Worm (Caenorhabditis elegans) whole organism, L4 larva: ENCODE measurements around the gene rheb-1.

Experiments used
- D1046.2 ChIP-seq: fragments of 200-800 bp; sonication (Bioruptor generic); IDR thresholded peaks from 2 replicates; pipeline ENCODE4 v1.3.6; 2022; ENCODE audit warnings: missing genetic modification characterization, missing compliant biosample characterization
- F26F4.8 ChIP-seq: fragments of 200-800 bp; sonication (Bioruptor generic); conservative IDR thresholded peaks from 2 replicates; pipeline ENCODE4 v1.3.6; 2022; ENCODE audit warnings: missing genetic modification characterization, missing compliant biosample characterization
- R02D3.7 ChIP-seq: fragments of 150-350 bp; sonication (generic microtip); optimal IDR thresholded peaks from 3 replicates; lab custom pipeline; 2014; ENCODE audit warnings: missing biosample characterization, missing genetic modification characterization
- T20F7.1 ChIP-seq: fragments of 200-800 bp; sonication (Bioruptor generic); optimal IDR thresholded peaks from 2 replicates; lab custom pipeline; 2018; ENCODE audit warnings: mild to moderate bottlenecking, missing genetic modification characterization, missing compliant biosample characterization
- Y48G9A.11 ChIP-seq: fragments of 200-800 bp; sonication (Bioruptor generic); IDR thresholded peaks from 2 replicates; pipeline ENCODE4 v1.3.6; 2022; ENCODE audit warnings: missing genetic modification reagents, missing genetic modification characterization, missing compliant biosample characterization
- ZK337.2 ChIP-seq: fragments of 200-800 bp; sonication (Bioruptor generic); IDR thresholded peaks from 2 replicates; pipeline ENCODE4 v1.3.6; 2022; ENCODE audit warnings: missing genetic modification reagents, missing genetic modification characterization, missing compliant biosample characterization
- aha-1 ChIP-seq: fragments of 150-350 bp; peaks from one replicate; lab custom pipeline; 2014; ENCODE audit warnings: missing biosample characterization, missing genetic modification characterization
- aly-2 ChIP-seq: sonication (generic microtip); optimal IDR thresholded peaks from 2 replicates; lab custom pipeline; 2018; ENCODE audit warnings: missing biosample characterization, missing genetic modification characterization
- ama-1 ChIP-seq: fragments of 150-350 bp; optimal IDR thresholded peaks from 2 replicates; lab custom pipeline; 2014; ENCODE audit warnings: inconsistent platforms, mixed read lengths
- attf-4 ChIP-seq: sonication (generic microtip); optimal IDR thresholded peaks from 3 replicates; lab custom pipeline; 2017; ENCODE audit warnings: missing biosample characterization, missing genetic modification characterization
- ceh-44 ChIP-seq: fragments of 200-800 bp; sonication (Bioruptor generic); IDR thresholded peaks from 2 replicates; pipeline ENCODE4 v1.3.6; 2022; ENCODE audit warnings: missing genetic modification reagents, missing genetic modification characterization, missing compliant biosample characterization
- ceh-62 ChIP-seq: sonication (generic microtip); optimal IDR thresholded peaks from 2 replicates; lab custom pipeline; 2017; ENCODE audit warnings: missing biosample characterization, missing genetic modification characterization
- cey-2 ChIP-seq: sonication (generic microtip); optimal IDR thresholded peaks from 3 replicates; lab custom pipeline; 2017; ENCODE audit warnings: missing genetic modification characterization, mild to moderate bottlenecking, missing compliant biosample characterization, antibody characterized with exemption, borderline replicate concordance; ENCODE audit not compliant: insufficient read depth
- ctbp-1 ChIP-seq: fragments of 200-800 bp; sonication (Bioruptor generic); IDR thresholded peaks from 2 replicates; pipeline ENCODE4 v1.3.6; 2022; ENCODE audit warnings: missing genetic modification reagents, missing genetic modification characterization, missing compliant biosample characterization
- egl-43 ChIP-seq: fragments of 200-800 bp; sonication (Bioruptor generic); IDR thresholded peaks from 2 replicates; pipeline ENCODE4 v1.3.6; 2022; ENCODE audit warnings: missing genetic modification reagents, missing genetic modification characterization, missing compliant biosample characterization
- fkh-10 ChIP-seq: fragments of 150-350 bp; optimal IDR thresholded peaks from 2 replicates; lab custom pipeline; 2014; ENCODE audit warnings: missing biosample characterization, missing genetic modification reagents, missing genetic modification characterization
- fos-1 ChIP-seq: fragments of 150-350 bp; optimal IDR thresholded peaks from 2 replicates; lab custom pipeline; 2014; ENCODE audit warnings: missing biosample characterization, missing genetic modification characterization
- gei-8 ChIP-seq: fragments of 200-800 bp; sonication (Bioruptor generic); optimal IDR thresholded peaks from 2 replicates; lab custom pipeline; 2018; ENCODE audit warnings: mild to moderate bottlenecking, missing genetic modification characterization, missing compliant biosample characterization
- lim-7 ChIP-seq: fragments of 200-800 bp; sonication (Bioruptor generic); IDR thresholded peaks from 2 replicates; pipeline ENCODE4 v1.3.6; 2022; ENCODE audit warnings: missing genetic modification characterization, missing compliant biosample characterization
- lin-1 ChIP-seq: fragments of 200-800 bp; sonication (Bioruptor generic); IDR thresholded peaks from 2 replicates; pipeline ENCODE4 v1.3.6; 2022; ENCODE audit warnings: missing genetic modification reagents, missing genetic modification characterization, missing compliant biosample characterization
- lin-38 ChIP-seq: fragments of 200-800 bp; sonication (Bioruptor generic); IDR thresholded peaks from 2 replicates; pipeline ENCODE4 v1.3.6; 2022; ENCODE audit warnings: missing genetic modification reagents, missing genetic modification characterization, missing compliant biosample characterization
- lir-3 ChIP-seq: sonication (generic microtip); optimal IDR thresholded peaks from 2 replicates; lab custom pipeline; 2016; ENCODE audit warnings: mild to moderate bottlenecking, missing genetic modification characterization, missing compliant biosample characterization
- lsy-2 ChIP-seq, 2 experiments: fragments of 150-350 bp in 1 of 2; sonication (generic microtip) in 1 of 2; optimal IDR thresholded peaks; 2 replicates each; lab custom pipeline; 2014 to 2017; ENCODE audit warnings: missing biosample characterization in 2 of 2, missing genetic modification characterization in 2 of 2
- mxl-3 ChIP-seq: fragments of 200-800 bp; sonication (Bioruptor generic); optimal IDR thresholded peaks from 2 replicates; lab custom pipeline; 2018; ENCODE audit warnings: mild to moderate bottlenecking, missing genetic modification characterization, missing compliant biosample characterization
- nhr-10 ChIP-seq: fragments of 150-350 bp; optimal IDR thresholded peaks from 2 replicates; lab custom pipeline; 2014; ENCODE audit warnings: missing biosample characterization, missing genetic modification characterization
- nhr-102 ChIP-seq: sonication (generic microtip); optimal IDR thresholded peaks from 2 replicates; lab custom pipeline; 2016; ENCODE audit warnings: mild to moderate bottlenecking, missing genetic modification characterization, moderate library complexity, missing compliant biosample characterization
- nhr-28 ChIP-seq: fragments of 150-350 bp; optimal IDR thresholded peaks from 2 replicates; lab custom pipeline; 2014; ENCODE audit warnings: missing biosample characterization, missing genetic modification characterization
- nhr-42 ChIP-seq: fragments of 200-800 bp; sonication (Bioruptor generic); IDR thresholded peaks from 2 replicates; pipeline ENCODE4 v1.3.6; 2022; ENCODE audit warnings: missing genetic modification characterization, missing compliant biosample characterization
- nhr-76 ChIP-seq: fragments of 150-350 bp; optimal IDR thresholded peaks from 2 replicates; lab custom pipeline; 2014; ENCODE audit warnings: missing biosample characterization, missing genetic modification characterization
- pha-4 ChIP-seq, 2 experiments: fragments of 150-350 bp in 1 of 2; fragments of 200-800 bp in 1 of 2; sonication (Bioruptor generic) in 1 of 2; IDR thresholded peaks in 1 of 2; optimal IDR thresholded peaks in 1 of 2; 2 replicates each; pipeline versions ENCODE4 v1.3.6 to Lab custom; 2014 to 2022; ENCODE audit warnings: missing genetic modification characterization in 2 of 2, missing genetic modification reagents in 2 of 2, missing biosample characterization in 1 of 2, missing compliant biosample characterization in 1 of 2
- pqm-1 ChIP-seq: sonication (generic microtip); optimal IDR thresholded peaks from 2 replicates; lab custom pipeline; 2017; ENCODE audit warnings: missing biosample characterization, missing genetic modification characterization
- sdz-12 ChIP-seq: fragments of 200-800 bp; sonication (Bioruptor generic); optimal IDR thresholded peaks from 2 replicates; lab custom pipeline; 2018; ENCODE audit warnings: mild to moderate bottlenecking, missing genetic modification characterization, missing compliant biosample characterization
- set-16 ChIP-seq: fragments of 200-800 bp; sonication (Bioruptor generic); IDR thresholded peaks from 2 replicates; pipeline ENCODE4 v1.3.6; 2022; ENCODE audit warnings: missing genetic modification reagents, missing genetic modification characterization, missing compliant biosample characterization
- snpc-1.2 ChIP-seq: fragments of 200-800 bp; sonication (Bioruptor generic); IDR thresholded peaks from 2 replicates; pipeline ENCODE4 v1.3.6; 2022; ENCODE audit warnings: missing genetic modification reagents, missing genetic modification characterization, missing compliant biosample characterization
- tag-97 ChIP-seq: fragments of 200-800 bp; sonication (Bioruptor generic); IDR thresholded peaks from 2 replicates; pipeline ENCODE4 v1.3.6; 2022; ENCODE audit warnings: missing genetic modification characterization, missing compliant biosample characterization
- unc-62 ChIP-seq, 3 experiments: fragments of 150-350 bp in 1 of 3; sonication (generic microtip); optimal IDR thresholded peaks in 2 of 3; peaks in 1 of 3; 1 replicate in 1 of 3; 2 replicates in 2 of 3; lab custom pipeline; 2014 to 2017; ENCODE audit warnings: missing biosample characterization in 3 of 3, missing genetic modification characterization in 3 of 3, missing genetic modification reagents in 3 of 3, missing genotype in 1 of 3
- zfp-3 ChIP-seq: fragments of 200-800 bp; sonication (Bioruptor generic); conservative IDR thresholded peaks from 2 replicates; pipeline ENCODE4 v1.3.6; 2022; ENCODE audit warnings: missing genetic modification reagents, missing genetic modification characterization, missing compliant biosample characterization
- zip-2 ChIP-seq: fragments of 150-350 bp; optimal IDR thresholded peaks from 2 replicates; lab custom pipeline; 2014; ENCODE audit warnings: missing biosample characterization, missing genetic modification characterization
- ztf-11 ChIP-seq: fragments of 150-350 bp; optimal IDR thresholded peaks from 2 replicates; lab custom pipeline; 2014; ENCODE audit warnings: missing biosample characterization, missing genetic modification characterization

Gene rheb-1

DNA sequence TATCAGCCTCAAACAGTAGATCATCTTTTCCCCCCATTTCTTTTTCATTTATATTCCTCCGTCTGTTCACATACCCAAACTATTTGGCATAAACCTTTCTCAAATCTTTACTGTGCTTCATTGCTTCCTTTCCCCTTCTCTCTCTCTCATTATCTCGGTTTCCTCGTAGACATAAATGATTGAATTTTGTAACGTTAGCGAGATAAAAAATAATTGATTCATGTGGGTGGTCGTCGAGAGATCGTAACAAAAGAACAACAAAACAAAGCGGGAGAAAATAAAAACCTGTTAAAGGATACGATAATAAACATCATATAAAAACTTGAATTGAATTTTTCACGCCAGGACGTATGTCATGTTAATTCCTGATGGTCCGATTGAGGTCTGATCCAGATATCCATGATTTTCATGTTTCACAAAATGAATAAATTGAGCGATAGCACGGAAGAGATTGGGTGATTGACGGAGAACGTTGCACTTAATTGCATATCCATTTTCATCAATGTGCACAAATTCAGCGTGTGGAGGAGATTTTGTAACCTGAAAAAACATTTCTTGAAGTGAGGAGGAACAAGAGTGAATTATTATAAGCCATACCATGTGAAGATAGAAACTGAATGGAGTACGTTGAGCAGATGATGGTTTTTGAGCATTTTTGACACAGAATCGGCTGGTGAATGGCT is 7.1 kb upstream of the rheb-1 start (continued):
- TF ChIP-seq lin-38 = no peak; the same call in none of the 2 replicates
- TF ChIP-seq snpc-1.2 (GFP tag; lab: Robert Waterston, UW) = no peak
- TF ChIP-seq attf-4 (tag; lab: Kevin White, UChicago) = no peak
- TF ChIP-seq fos-1 = no peak
- no peak for TF ChIP-seq sdz-12 (GFP tag; lab: Kevin White, UChicago)
- TF ChIP-seq D1046.2 (GFP tag; lab: Robert Waterston, UW) = 0 out of 2 replicates have a peak, but pooled peaks have one; percentile 9
- no peak for TF ChIP-seq lim-7 (GFP tag; lab: Robert Waterston, UW)
- peak in 1 of 2 experiments; percentile 44 for TF ChIP-seq lsy-2 (tag; optimal IDR thresholded peaks at IDR 0.05; lab: Kevin White, UChicago)
- TF ChIP-seq cey-2 (tag; lab: Kevin White, UChicago) = no peak
- TF ChIP-seq gei-8 (GFP tag; lab: Kevin White, UChicago) = no peak
- TF ChIP-seq fkh-10 = no peak
- TF ChIP-seq zip-2 (tag; lab: Kevin White, UChicago) = no peak
- TF ChIP-seq R02D3.7 (tag; lab: Kevin White, UChicago) = no peak
- TF ChIP-seq ztf-11 (tag; lab: Kevin White, UChicago) = no peak
- no peak for TF ChIP-seq nhr-28 (tag; lab: Kevin White, UChicago)
- TF ChIP-seq lir-3 (tag; lab: Kevin White, UChicago) = no peak
- TF ChIP-seq Y48G9A.11 (GFP tag; lab: Robert Waterston, UW) = no peak
- no peak for TF ChIP-seq pqm-1 (tag; lab: Kevin White, UChicago)
- TF ChIP-seq, all 104 proteins: peak for 7

DNA sequence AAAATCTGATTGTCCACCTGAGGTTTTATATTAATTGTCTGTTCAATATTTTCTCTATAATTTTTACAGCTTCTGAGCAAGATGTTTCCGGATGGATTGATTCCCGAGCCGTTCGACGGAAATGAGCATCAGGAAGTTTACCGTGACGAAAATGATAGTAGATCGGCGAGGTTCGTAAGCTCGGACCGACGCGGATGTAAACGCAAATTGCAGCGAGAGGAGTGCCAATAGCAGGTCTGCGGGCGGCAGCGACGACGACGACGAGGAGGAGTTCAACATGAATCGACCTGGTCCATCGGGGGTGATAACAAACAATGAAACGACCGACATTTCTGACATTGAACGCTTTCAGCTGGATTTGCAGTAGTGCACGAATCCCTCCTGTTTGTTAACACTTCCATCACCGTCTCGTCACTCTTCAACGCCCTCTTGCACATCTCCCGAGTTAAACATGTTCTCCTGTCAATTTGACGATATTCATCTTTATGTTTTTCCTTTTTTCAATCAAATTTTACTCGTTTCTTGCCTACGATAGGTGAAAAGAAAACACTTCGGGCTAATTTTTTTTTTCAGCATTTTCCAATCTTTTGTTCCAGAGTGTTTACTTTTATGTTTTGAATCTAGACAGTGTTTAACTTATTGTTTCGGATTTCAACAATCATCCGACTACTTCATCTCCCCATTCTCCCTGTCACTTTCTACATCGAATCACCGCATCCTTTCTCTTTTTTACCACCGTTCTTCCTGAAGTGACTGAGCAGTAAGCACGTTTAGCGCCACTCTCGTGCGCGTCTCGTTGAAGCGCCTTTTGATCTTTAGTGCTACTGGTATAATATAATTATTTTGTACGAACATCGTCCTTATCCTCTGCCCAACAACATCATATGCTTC is 6.3 kb upstream of the rheb-1 start:
- TF ChIP-seq ZK337.2 (GFP tag; lab: Robert Waterston, UW) = no peak
- 0 out of 2 replicates have a peak, but pooled peaks have one; percentile 32 for TF ChIP-seq lim-7 (GFP tag; lab: Robert Waterston, UW)
- peak; percentile 73 for TF ChIP-seq egl-43 (GFP tag; lab: Robert Waterston, UW)
- 0 out of 2 replicates have a peak, but pooled peaks have one; percentile 49 for TF ChIP-seq nhr-42 (GFP tag; lab: Robert Waterston, UW)
- no peak for TF ChIP-seq nhr-102 (tag; lab: Kevin White, UChicago)
- no peak for TF ChIP-seq cey-2 (tag; lab: Kevin White, UChicago)
- no peak for TF ChIP-seq tag-97 (GFP tag; lab: Robert Waterston, UW)
- TF ChIP-seq T20F7.1 (GFP tag; lab: Kevin White, UChicago) = no peak
- TF ChIP-seq unc-62 (GFP tag; optimal IDR thresholded peaks at IDR 0.05 in 1 of 2; lab: Kevin White, UChicago) = peak in 1 of 2 experiments; percentile 91
- TF ChIP-seq unc-62 (tag; optimal IDR thresholded peaks at IDR 0.05; lab: Kevin White, UChicago) = no peak
- 0 out of 2 replicates have a peak, but pooled peaks have one; percentile 20 for TF ChIP-seq set-16 (GFP tag; lab: Robert Waterston, UW)
- no peak for TF ChIP-seq nhr-76 (tag; lab: Kevin White, UChicago)
- peak; percentile 49; the same call in 1 of the 2 replicates for TF ChIP-seq lin-1 (GFP tag; lab: Robert Waterston, UW)
- 0 out of 2 replicates have a peak, but pooled peaks have one; percentile 26 for TF ChIP-seq pha-4 (GFP tag; IDR thresholded peaks at IDR 0.05; lab: Robert Waterston, UW)
- TF ChIP-seq pha-4 (tag; optimal IDR thresholded peaks at IDR 0.05; lab: Kevin White, UChicago) = no peak
- TF ChIP-seq aha-1 (tag; lab: Kevin White, UChicago) = peak; percentile 28
- no peak for TF ChIP-seq ceh-62 (tag; lab: Kevin White, UChicago)
- TF ChIP-seq ceh-44 (GFP tag; lab: Robert Waterston, UW) = no peak
- TF ChIP-seq nhr-10 = peak; percentile 50
- 0 out of 2 replicates have a peak, but pooled peaks have one; percentile 32 for TF ChIP-seq F26F4.8 (GFP tag; lab: Robert Waterston, UW)
- TF ChIP-seq ctbp-1 (GFP tag; lab: Robert Waterston, UW) = 0 out of 2 replicates have a peak, but pooled peaks have one; percentile 18
- peak; percentile 2 for TF ChIP-seq mxl-3 (GFP tag; lab: Kevin White, UChicago)
- no peak for TF ChIP-seq zfp-3 (GFP tag; lab: Robert Waterston, UW)
- peak; percentile 78 for TF ChIP-seq aly-2 (tag; lab: Kevin White, UChicago)
- no peak for TF ChIP-seq ztf-11 (tag; lab: Kevin White, UChicago)
- peak; percentile 89 for TF ChIP-seq ama-1
